Worm (Caenorhabditis elegans) whole organism, midembryonic: ENCODE results near the gene F41G3.5.

Source experiments
- flt-1 ChIP-seq: fragments of 200-800 bp; sonication (Bioruptor generic); IDR thresholded peaks from 2 replicates; pipeline ENCODE4 v1.3.6; 2022; ENCODE audit warnings: missing genetic modification characterization, missing compliant biosample characterization
- med-1 ChIP-seq: sonication (generic microtip); optimal IDR thresholded peaks from 2 replicates; lab custom pipeline; 2017; ENCODE audit warnings: missing genetic modification characterization, mild to moderate bottlenecking, missing compliant biosample characterization, antibody characterized with exemption, missing genetic modification reagents; ENCODE audit not compliant: insufficient read depth
- tab-1 ChIP-seq: fragments of 200-800 bp; sonication (Bioruptor generic); IDR thresholded peaks from 2 replicates; pipeline ENCODE4 v1.3.6; 2022; ENCODE audit warnings: missing genetic modification characterization, missing compliant biosample characterization
- ztf-23 ChIP-seq: fragments of 200-800 bp; sonication (Bioruptor generic); IDR thresholded peaks from 2 replicates; pipeline ENCODE4 v1.3.6; 2022; ENCODE audit warnings: missing genetic modification reagents, missing genetic modification characterization, missing compliant biosample characterization

ce11 chrII:6734674-6735073 lies 11.8 kb upstream of the F41G3.5 start, which contains the start of gene T14B4.3:
- TF ChIP-seq ztf-23 (GFP tag; lab: Robert Waterston, UW) (peak; percentile 50; the same call in 1 of the 2 replicates), med-1 (GFP tag; lab: Kevin White, UChicago) (no peak), flt-1 (GFP tag; lab: Robert Waterston, UW) (no peak), tab-1 (GFP tag; lab: Robert Waterston, UW) (no peak)
